Worm (Caenorhabditis elegans) whole organism, L2 larva: ENCODE measurements around the gene C07G3.8.

Source experiments
- aly-2 ChIP-seq: fragments of 150-350 bp; optimal IDR thresholded peaks from 2 replicates; lab custom pipeline; 2014; ENCODE audit warnings: missing biosample characterization, missing genetic modification characterization
- egl-27 ChIP-seq: sonication (generic microtip); optimal IDR thresholded peaks from 3 replicates; lab custom pipeline; 2017; ENCODE audit warnings: missing biosample characterization, missing genetic modification reagents, missing genetic modification characterization
- elt-3 ChIP-seq: sonication (generic microtip); optimal IDR thresholded peaks from 2 replicates; lab custom pipeline; 2017; ENCODE audit warnings: missing biosample characterization, missing genetic modification characterization
- lin-13 ChIP-seq: fragments of 150-350 bp; optimal IDR thresholded peaks from 2 replicates; lab custom pipeline; 2014; ENCODE audit warnings: missing biosample characterization, missing genetic modification reagents, missing genetic modification characterization
- lin-39 ChIP-seq: fragments of 150-350 bp; optimal IDR thresholded peaks from 2 replicates; lab custom pipeline; 2014; ENCODE audit warnings: missing biosample characterization, missing genetic modification reagents, missing genetic modification characterization
- nhr-77 ChIP-seq: fragments of 150-350 bp; optimal IDR thresholded peaks from 2 replicates; lab custom pipeline; 2014; ENCODE audit warnings: missing biosample characterization, missing genetic modification characterization
- snpc-4 ChIP-seq: fragments of 150-350 bp; optimal IDR thresholded peaks from 2 replicates; lab custom pipeline; 2014; ENCODE audit warnings: missing biosample characterization, missing genetic modification characterization
- unc-62 ChIP-seq: fragments of 150-350 bp; optimal IDR thresholded peaks from 2 replicates; lab custom pipeline; 2014; ENCODE audit warnings: missing biosample characterization, missing genetic modification reagents, missing genetic modification characterization
- zag-1 ChIP-seq: fragments of 150-350 bp; optimal IDR thresholded peaks from 2 replicates; lab custom pipeline; 2014; ENCODE audit warnings: missing biosample characterization, missing genetic modification characterization
- ztf-1 ChIP-seq: fragments of 200-800 bp; sonication (Bioruptor generic); conservative IDR thresholded peaks from 2 replicates; pipeline ENCODE4 v1.3.6; 2022; ENCODE audit warnings: missing genetic modification characterization, missing compliant biosample characterization
- ztf-4 ChIP-seq: fragments of 150-350 bp; optimal IDR thresholded peaks from 2 replicates; lab custom pipeline; 2014; ENCODE audit warnings: missing biosample characterization, missing genetic modification characterization

DNA sequence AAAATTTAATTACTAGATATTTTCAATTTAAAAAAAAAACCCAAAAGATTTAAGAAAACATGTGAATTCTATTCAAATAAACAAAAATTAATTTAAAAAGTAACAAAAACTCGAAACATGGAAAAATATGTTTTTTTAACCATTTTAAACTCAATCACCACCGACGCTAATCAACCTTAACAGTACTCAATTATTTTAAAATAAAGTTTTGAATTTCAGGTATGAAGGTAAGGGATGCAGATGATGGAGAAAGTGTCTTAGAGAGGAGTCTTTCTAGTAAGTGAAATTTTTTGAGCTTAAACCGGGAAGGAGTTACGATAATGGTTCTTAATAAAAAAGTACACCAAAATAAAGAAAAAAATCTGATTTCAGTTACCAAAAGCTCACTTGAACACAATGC lies 38.4 kb downstream of the C07G3.8 start, which contains the start of gene slc-28.1:
- TF ChIP-seq ztf-4 (tag; lab: Kevin White, UChicago) (no peak), ztf-1 (no peak), aly-2 (no peak), snpc-4 (tag; lab: Kevin White, UChicago) (no peak), lin-13 (GFP tag; lab: Kevin White, UChicago) (no peak), lin-39 (tag; lab: Kevin White, UChicago) (no peak), egl-27 (tag; lab: Kevin White, UChicago) (no peak), unc-62 (GFP tag; lab: Kevin White, UChicago) (no peak), elt-3 (no peak), zag-1 (tag; lab: Kevin White, UChicago) (no peak), nhr-77 (tag; lab: Kevin White, UChicago) (no peak)
